Fruit fly (Drosophila melanogaster) whole organism, embryonic: ENCODE results near the gene ckd.

Experiments
- Abd-B ChIP-seq: fragments of 200-800 bp; sonication (Bioruptor generic); optimal IDR thresholded peaks from 2 replicates; lab custom pipeline; 2018; ENCODE audit warnings: missing biosample characterization, mild to moderate bottlenecking, missing genetic modification characterization, moderate library complexity
- Aef1 ChIP-seq: fragments of 200-800 bp; sonication (Bioruptor generic); IDR thresholded peaks from 3 replicates; pipeline ENCODE4 v1.3.6; 2022; ENCODE audit warnings: missing biosample characterization, missing genetic modification characterization
- B-H1 ChIP-seq: fragments of 200-800 bp; sonication (Bioruptor generic); IDR thresholded peaks from 3 replicates; pipeline ENCODE4 v1.3.6; 2022; ENCODE audit warnings: missing biosample characterization, missing genetic modification characterization
- CG12219 ChIP-seq: fragments of 200-800 bp; sonication (Bioruptor generic); optimal IDR thresholded peaks from 3 replicates; lab custom pipeline; 2018; ENCODE audit warnings: missing biosample characterization, mild to moderate bottlenecking, missing genetic modification characterization
- CG13624 ChIP-seq: fragments of 200-800 bp; sonication (Bioruptor generic); optimal IDR thresholded peaks from 2 replicates; lab custom pipeline; 2016; ENCODE audit warnings: missing biosample characterization, missing genetic modification characterization
- CG16779 ChIP-seq: fragments of 200-800 bp; sonication (Bioruptor generic); IDR thresholded peaks from 2 replicates; pipeline ENCODE4 v1.3.6; 2022; ENCODE audit warnings: missing biosample characterization, missing genetic modification characterization
- CG17359 ChIP-seq: fragments of 200-800 bp; sonication (Bioruptor generic); optimal IDR thresholded peaks from 3 replicates; lab custom pipeline; 2018; ENCODE audit warnings: missing biosample characterization, mild to moderate bottlenecking, missing genetic modification characterization, moderate library complexity
- CG17385 ChIP-seq: fragments of 200-800 bp; sonication (Bioruptor generic); optimal IDR thresholded peaks from 3 replicates; lab custom pipeline; 2018; ENCODE audit warnings: missing biosample characterization, mild to moderate bottlenecking, missing genetic modification characterization
- CG2678 ChIP-seq: fragments of 200-800 bp; sonication (Bioruptor generic); optimal IDR thresholded peaks from 3 replicates; lab custom pipeline; 2019; ENCODE audit warnings: missing biosample characterization, mild to moderate bottlenecking, missing genetic modification characterization, moderate library complexity
- CG33213 ChIP-seq: fragments of 200-800 bp; sonication (Bioruptor generic); optimal IDR thresholded peaks from 3 replicates; lab custom pipeline; 2016; ENCODE audit warnings: missing biosample characterization, missing genetic modification characterization
- CG3726 ChIP-seq: fragments of 200-800 bp; sonication (Bioruptor generic); IDR thresholded peaks from 3 replicates; pipeline ENCODE4, ENCODE4 v1.3.6; 2022; ENCODE audit warnings: missing biosample characterization, missing genetic modification characterization
- CG6175 ChIP-seq: fragments of 200-800 bp; sonication (Bioruptor generic); IDR thresholded peaks from 3 replicates; pipeline ENCODE4 v1.3.6; 2022; ENCODE audit warnings: missing biosample characterization, missing genetic modification characterization
- CG6689 ChIP-seq: fragments of 200-800 bp; sonication (Bioruptor generic); IDR thresholded peaks from 2 replicates; pipeline ENCODE4 v1.3.6; 2022; ENCODE audit warnings: missing biosample characterization, missing genetic modification characterization
- CG7372 ChIP-seq: fragments of 200-800 bp; sonication (Bioruptor generic); IDR thresholded peaks from 2 replicates; pipeline ENCODE4 v1.3.6; 2022; ENCODE audit warnings: missing biosample characterization, missing genetic modification characterization
- CG7928 ChIP-seq: fragments of 200-800 bp; sonication (Bioruptor generic); optimal IDR thresholded peaks from 2 replicates; lab custom pipeline; 2017; ENCODE audit warnings: missing biosample characterization, mild to moderate bottlenecking, missing genetic modification characterization
- CG8388 ChIP-seq: fragments of 200-800 bp; sonication (Bioruptor generic); optimal IDR thresholded peaks from 2 replicates; lab custom pipeline; 2019; ENCODE audit warnings: missing biosample characterization, mild to moderate bottlenecking, missing genetic modification characterization, moderate library complexity
- Camta ChIP-seq: fragments of 200-800 bp; sonication (Bioruptor generic); optimal IDR thresholded peaks from 2 replicates; lab custom pipeline; 2016; ENCODE audit warnings: missing biosample characterization, missing genetic modification characterization
- D19A ChIP-seq: fragments of 200-800 bp; optimal IDR thresholded peaks from 3 replicates; lab custom pipeline; 2019; ENCODE audit warnings: missing biosample characterization, mild to moderate bottlenecking, missing genetic modification characterization, moderate library complexity
- Dek ChIP-seq: fragments of 200-800 bp; sonication (Bioruptor generic); optimal IDR thresholded peaks from 3 replicates; lab custom pipeline; 2019; ENCODE audit warnings: missing biosample characterization, mild to moderate bottlenecking, missing genetic modification characterization, moderate library complexity
- Dll ChIP-seq: fragments of 200-800 bp; sonication (Bioruptor generic); IDR thresholded peaks from 4 replicates; pipeline ENCODE4 v1.3.6; 2022; ENCODE audit warnings: missing biosample characterization, missing genetic modification characterization; ENCODE audit not compliant: partially characterized antibody
- Eip74EF ChIP-seq, 2 experiments: fragments of 200-800 bp in 1 of 2; fragments of >200 bp in 1 of 2; sonication (Bioruptor generic) in 1 of 2; optimal IDR thresholded peaks; 2 replicates each; lab custom pipeline; 2017 to 2019; ENCODE audit warnings: missing biosample characterization in 2 of 2, missing genetic modification characterization in 2 of 2, mild to moderate bottlenecking in 1 of 2, moderate library complexity in 1 of 2
- Ets65A ChIP-seq: fragments of 200-800 bp; sonication (Bioruptor generic); peaks from one replicate; lab custom pipeline; 2016; ENCODE audit warnings: missing biosample characterization, missing genetic modification characterization
- HLH54F ChIP-seq: fragments of 200-800 bp; sonication (Bioruptor generic); optimal IDR thresholded peaks from 3 replicates; lab custom pipeline; 2016; ENCODE audit warnings: missing biosample characterization, missing genetic modification characterization
- HmgZ ChIP-seq: fragments of 200-800 bp; sonication (Bioruptor generic); optimal IDR thresholded peaks from 2 replicates; lab custom pipeline; 2018; ENCODE audit warnings: missing biosample characterization, mild to moderate bottlenecking, missing genetic modification characterization
- Hmx ChIP-seq: fragments of 200-800 bp; sonication (Bioruptor generic); optimal IDR thresholded peaks from 2 replicates; lab custom pipeline; 2016; ENCODE audit warnings: missing biosample characterization, missing genetic modification characterization
- Hr3 ChIP-seq: fragments of 200-800 bp; sonication (Bioruptor generic); optimal IDR thresholded peaks from 3 replicates; lab custom pipeline; 2016; ENCODE audit warnings: missing biosample characterization, missing genetic modification characterization
- Hr39 ChIP-seq: fragments of >200 bp; optimal IDR thresholded peaks from 2 replicates; lab custom pipeline; 2017
- Lpt ChIP-seq: fragments of >200 bp; optimal IDR thresholded peaks from 2 replicates; lab custom pipeline; 2018; ENCODE audit warnings: missing biosample characterization, missing genetic modification characterization
- Oli ChIP-seq: fragments of 200-800 bp; sonication (Bioruptor generic); optimal IDR thresholded peaks from 2 replicates; lab custom pipeline; 2018; ENCODE audit warnings: missing biosample characterization, mild to moderate bottlenecking, missing genetic modification characterization, moderate library complexity
- Side ChIP-seq: fragments of 200-800 bp; sonication (Bioruptor generic); optimal IDR thresholded peaks from 2 replicates; lab custom pipeline; 2016; ENCODE audit warnings: missing biosample characterization, missing genetic modification characterization
- ac ChIP-seq: fragments of 200-800 bp; sonication (Bioruptor generic); optimal IDR thresholded peaks from 3 replicates; lab custom pipeline; 2017; ENCODE audit warnings: missing biosample characterization, mild to moderate bottlenecking, missing genetic modification characterization
- ase ChIP-seq: fragments of 200-800 bp; sonication (Bioruptor generic); IDR thresholded peaks from 3 replicates; pipeline ENCODE4 v1.3.6; 2022; ENCODE audit warnings: missing biosample characterization, missing genetic modification characterization
- az2 ChIP-seq: fragments of 200-800 bp; sonication (Bioruptor generic); optimal IDR thresholded peaks from 3 replicates; lab custom pipeline; 2016; ENCODE audit warnings: missing biosample characterization, missing genetic modification characterization
- btn ChIP-seq: fragments of 200-800 bp; sonication (Bioruptor generic); optimal IDR thresholded peaks from 2 replicates; lab custom pipeline; 2016; ENCODE audit warnings: missing biosample characterization, missing genetic modification characterization
- crol ChIP-seq: fragments of 200-800 bp; sonication (Bioruptor generic); IDR thresholded peaks from 2 replicates; pipeline ENCODE4 v1.3.6; 2022; ENCODE audit warnings: missing biosample characterization, missing genetic modification characterization
- cwo ChIP-seq: fragments of 200-800 bp; sonication (Bioruptor generic); optimal IDR thresholded peaks from 3 replicates; lab custom pipeline; 2017; ENCODE audit warnings: missing biosample characterization, missing genetic modification characterization, mild to moderate bottlenecking, moderate library complexity, missing genetic modification reagents
- gcm2 ChIP-seq: fragments of 200-800 bp; sonication (Bioruptor generic); optimal IDR thresholded peaks from 2 replicates; lab custom pipeline; 2016; ENCODE audit warnings: missing biosample characterization, missing genetic modification characterization
- grau ChIP-seq: fragments of 200-800 bp; optimal IDR thresholded peaks from 3 replicates; lab custom pipeline; 2019; ENCODE audit warnings: missing biosample characterization, mild to moderate bottlenecking, missing genetic modification characterization, moderate library complexity
- gt ChIP-seq: fragments of 200-800 bp; sonication (Bioruptor generic); IDR thresholded peaks from 2 replicates; pipeline ENCODE4 v1.3.6; 2022; ENCODE audit warnings: missing biosample characterization, missing genetic modification characterization
- h ChIP-seq: fragments of >200 bp; optimal IDR thresholded peaks from 2 replicates; lab custom pipeline; 2017
- ind ChIP-seq: fragments of 200-800 bp; sonication (Bioruptor generic); optimal IDR thresholded peaks from 3 replicates; lab custom pipeline; 2016; ENCODE audit warnings: missing biosample characterization, missing genetic modification characterization
- lab ChIP-seq: fragments of 200-800 bp; sonication (Bioruptor generic); optimal IDR thresholded peaks from 3 replicates; lab custom pipeline; 2017; ENCODE audit warnings: missing biosample characterization, missing genetic modification characterization, mild to moderate bottlenecking, moderate library complexity, missing genetic modification reagents
- lbe ChIP-seq: fragments of 200-800 bp; sonication (Bioruptor generic); optimal IDR thresholded peaks from 2 replicates; lab custom pipeline; 2016; ENCODE audit warnings: missing biosample characterization, mild to moderate bottlenecking, missing genetic modification characterization
- nerfin-1 ChIP-seq: fragments of 200-800 bp; sonication (Bioruptor generic); optimal IDR thresholded peaks from 3 replicates; lab custom pipeline; 2019; ENCODE audit warnings: missing biosample characterization, mild to moderate bottlenecking, missing genetic modification characterization, moderate library complexity
- nom ChIP-seq: fragments of 200-800 bp; sonication (Bioruptor generic); optimal IDR thresholded peaks from 2 replicates; lab custom pipeline; 2017; ENCODE audit warnings: missing biosample characterization, missing genetic modification characterization, mild to moderate bottlenecking, moderate library complexity, missing genetic modification reagents
- oc ChIP-seq: fragments of 200-800 bp; sonication (Bioruptor generic); optimal IDR thresholded peaks from 2 replicates; lab custom pipeline; 2018; ENCODE audit warnings: missing biosample characterization, mild to moderate bottlenecking, missing genetic modification characterization, moderate library complexity
- pnt ChIP-seq: fragments of 200-800 bp; sonication (Bioruptor generic); optimal IDR thresholded peaks from 3 replicates; lab custom pipeline; 2016; ENCODE audit warnings: missing biosample characterization, missing genetic modification characterization
- psq ChIP-seq: fragments of 200-800 bp; sonication (Bioruptor generic); optimal IDR thresholded peaks from 2 replicates; lab custom pipeline; 2017; ENCODE audit warnings: missing biosample characterization, missing genetic modification characterization
- seq ChIP-seq: fragments of 200-800 bp; sonication (Bioruptor generic); IDR thresholded peaks from 2 replicates; pipeline ENCODE4 v1.3.6; 2022; ENCODE audit warnings: missing biosample characterization, missing genetic modification characterization
- trh ChIP-seq: fragments of 200-800 bp; sonication (Bioruptor generic); optimal IDR thresholded peaks from 2 replicates; lab custom pipeline; 2016; ENCODE audit warnings: missing biosample characterization, missing genetic modification characterization

ckd gene

DNA sequence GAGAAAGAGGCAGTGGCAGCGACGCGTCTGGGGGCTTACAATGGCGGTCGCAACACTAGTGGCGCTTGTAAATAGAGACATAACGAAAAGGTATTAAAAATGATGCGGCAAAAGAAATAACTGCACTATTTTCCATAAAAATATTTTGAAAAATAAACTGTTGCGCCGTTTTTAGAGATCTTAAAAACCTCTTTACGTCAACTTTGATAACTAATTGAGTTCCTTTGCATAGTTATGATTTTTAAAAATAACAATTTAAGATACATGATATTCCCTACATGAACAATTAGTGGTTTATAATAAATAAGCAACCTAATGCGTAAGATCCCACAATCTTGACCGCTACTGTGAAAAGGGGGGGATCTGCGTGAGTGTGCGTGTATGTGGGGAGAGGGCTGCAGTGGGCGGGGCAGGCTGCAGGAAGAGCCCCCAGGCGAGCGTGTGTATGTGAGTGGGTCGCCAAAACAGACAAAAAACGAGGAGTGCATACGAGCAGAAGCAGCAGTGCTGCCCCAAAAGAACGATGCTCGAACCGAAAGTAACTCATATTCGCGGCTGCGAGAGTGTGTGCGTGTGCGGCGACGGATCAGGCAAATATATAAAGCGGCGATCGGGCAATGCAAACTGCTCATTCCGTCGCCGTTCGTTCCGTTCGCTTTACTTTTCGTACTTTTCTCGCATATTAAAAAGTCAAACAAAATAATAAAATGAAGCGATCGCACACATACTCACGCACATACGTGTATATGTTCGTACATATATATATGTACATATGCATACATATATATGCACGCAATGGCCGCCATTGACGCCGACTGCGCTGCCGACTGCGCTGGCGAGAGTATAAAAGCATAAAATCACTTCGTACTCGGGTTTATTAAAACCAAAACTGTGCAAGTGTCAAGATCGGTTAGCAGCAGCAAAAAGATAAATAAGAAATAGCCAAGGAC lies 8.7 kb upstream of the ckd start (continued):
- TF ChIP-seq cwo (GFP tag; lab: Kevin White, UChicago) = no peak
- TF ChIP-seq CG6689 (GFP tag; lab: Robert Waterston, UW) = peak; percentile 41
- peak; percentile 2 for TF ChIP-seq Hmx (GFP tag; lab: Kevin White, UChicago)
- TF ChIP-seq Dll (GFP tag; lab: Robert Waterston, UW) = no peak
- TF ChIP-seq az2 (GFP tag; lab: Kevin White, UChicago) = peak; percentile 56
- TF ChIP-seq CG8388 (GFP tag; lab: Kevin White, UChicago) = no peak
- no peak for TF ChIP-seq CG6175 (GFP tag; lab: Robert Waterston, UW)
- no peak for TF ChIP-seq trh
- TF ChIP-seq lab (GFP tag; lab: Kevin White, UChicago) = peak; percentile 21
- no peak for TF ChIP-seq CG7372 (GFP tag; lab: Robert Waterston, UW)
- no peak for TF ChIP-seq Eip74EF (GFP tag; optimal IDR thresholded peaks at IDR 0.05; lab: Kevin White, UChicago)
- TF ChIP-seq seq = peak; percentile 53
- no peak for TF ChIP-seq CG33213 (GFP tag; lab: Kevin White, UChicago)
- no peak for TF ChIP-seq nerfin-1
- no peak for TF ChIP-seq gcm2
- no peak for TF ChIP-seq B-H1 (GFP tag; lab: Robert Waterston, UW)
- no peak for TF ChIP-seq Lpt (GFP tag; lab: Kevin White, UChicago)
- TF ChIP-seq HLH54F = peak; percentile 23
- peak; percentile 38 for TF ChIP-seq CG12219 (GFP tag; lab: Kevin White, UChicago)
- peak; percentile 19 for TF ChIP-seq D19A (tag; lab: Kevin White, UChicago)
- TF ChIP-seq Oli (tag; lab: Kevin White, UChicago) = peak; percentile 58
- TF ChIP-seq btn (GFP tag; lab: Kevin White, UChicago) = no peak
- no peak for TF ChIP-seq Dek (tag; lab: Kevin White, UChicago)
- TF ChIP-seq Hr39 (lab: Kevin White, UChicago) = no peak
- no peak for TF ChIP-seq psq (GFP tag; lab: Kevin White, UChicago)
- no peak for TF ChIP-seq Camta (GFP tag; lab: Kevin White, UChicago)
- no peak for TF ChIP-seq HmgZ (tag; lab: Kevin White, UChicago)
- TF ChIP-seq Abd-B = peak; percentile 1
- TF ChIP-seq CG2678 (tag; lab: Kevin White, UChicago) = peak; percentile 50
- no peak for TF ChIP-seq gt
- TF ChIP-seq ac (GFP tag; lab: Kevin White, UChicago) = no peak
- no peak for TF ChIP-seq CG7928 (GFP tag; lab: Kevin White, UChicago)
- peak; percentile 96 for TF ChIP-seq lbe (GFP tag; lab: Kevin White, UChicago)
- TF ChIP-seq ind (GFP tag; lab: Kevin White, UChicago) = peak; percentile 45
- TF ChIP-seq grau (tag; lab: Kevin White, UChicago) = peak; percentile 53
- peak; percentile 18 for TF ChIP-seq Hr3 (GFP tag; lab: Kevin White, UChicago)
- no peak for TF ChIP-seq h
- TF ChIP-seq ase (GFP tag; lab: Robert Waterston, UW) = no peak
- no peak for TF ChIP-seq Aef1 (GFP tag; lab: Robert Waterston, UW)
- peak; percentile 16 for TF ChIP-seq pnt (GFP tag; lab: Kevin White, UChicago)
- peak; percentile 95 for TF ChIP-seq nom (GFP tag; lab: Kevin White, UChicago)
- TF ChIP-seq Ets65A (GFP tag; lab: Kevin White, UChicago) = peak; percentile 92
- peak; percentile 52 for TF ChIP-seq CG17385
- no peak for TF ChIP-seq CG3726 (GFP tag; lab: Robert Waterston, UW)
- TF ChIP-seq CG13624 (GFP tag; lab: Kevin White, UChicago) = peak; percentile 36
- no peak for TF ChIP-seq Side
- TF ChIP-seq crol = peak; percentile 45; the same call in 1 of the 2 replicates
- peak; percentile 34 for TF ChIP-seq CG17359 (tag; lab: Kevin White, UChicago)
- peak; percentile 29 for TF ChIP-seq oc (tag; lab: Kevin White, UChicago)
- 0 out of 2 replicates have a peak, but pooled peaks have one; percentile 21 for TF ChIP-seq CG16779 (GFP tag; lab: Robert Waterston, UW)
